Worm (Caenorhabditis elegans) whole organism, young adult: ENCODE results near the gene egl-9.

Experiments
- B0336.3 ChIP-seq: fragments of 200-800 bp; sonication (Bioruptor generic); IDR thresholded peaks from 2 replicates; pipeline ENCODE4 v1.3.6; 2022; ENCODE audit warnings: missing genetic modification characterization, missing compliant biosample characterization
- C17E4.6 ChIP-seq: fragments of 200-800 bp; sonication (Bioruptor generic); IDR thresholded peaks from 2 replicates; pipeline ENCODE4 v1.3.6; 2022; ENCODE audit warnings: missing genetic modification reagents, missing genetic modification characterization, missing compliant biosample characterization
- F10E7.11 ChIP-seq: sonication (generic microtip); optimal IDR thresholded peaks from 2 replicates; lab custom pipeline; 2017; ENCODE audit warnings: mild to moderate bottlenecking, missing genetic modification characterization, moderate library complexity, missing compliant biosample characterization
- F22D6.2 ChIP-seq: sonication (generic microtip); optimal IDR thresholded peaks from 2 replicates; lab custom pipeline; 2016; ENCODE audit warnings: mild to moderate bottlenecking, missing genetic modification characterization, missing compliant biosample characterization
- F33H1.4 ChIP-seq: fragments of 200-800 bp; sonication (Bioruptor generic); IDR thresholded peaks from 2 replicates; pipeline ENCODE4 v1.3.6; 2022; ENCODE audit warnings: missing genetic modification reagents, missing genetic modification characterization, missing compliant biosample characterization
- F57C9.4 ChIP-seq: sonication (generic microtip); optimal IDR thresholded peaks from 2 replicates; lab custom pipeline; 2017; ENCODE audit warnings: mild to moderate bottlenecking, missing genetic modification characterization, missing compliant biosample characterization
- K11D2.4 ChIP-seq: fragments of 200-800 bp; sonication (Bioruptor generic); IDR thresholded peaks from 2 replicates; pipeline ENCODE4 v1.3.6; 2022; ENCODE audit warnings: missing genetic modification reagents, missing genetic modification characterization, missing compliant biosample characterization
- ZK185.1 ChIP-seq: sonication (generic microtip); optimal IDR thresholded peaks from 2 replicates; lab custom pipeline; 2016; ENCODE audit warnings: mild to moderate bottlenecking, missing genetic modification characterization, missing compliant biosample characterization; ENCODE audit not compliant: poor library complexity, severe bottlenecking
- akir-1 ChIP-seq: fragments of 200-800 bp; sonication (Bioruptor generic); optimal IDR thresholded peaks from 2 replicates; lab custom pipeline; 2018; ENCODE audit warnings: mild to moderate bottlenecking, missing genetic modification characterization, moderate library complexity, missing compliant biosample characterization
- attf-6 ChIP-seq: fragments of 200-800 bp; sonication (Bioruptor generic); IDR thresholded peaks from 2 replicates; pipeline ENCODE4 v1.3.6; 2022; ENCODE audit warnings: missing genetic modification reagents, missing genetic modification characterization, missing compliant biosample characterization
- ccch-3 ChIP-seq: fragments of 200-800 bp; sonication (Bioruptor generic); optimal IDR thresholded peaks from 2 replicates; lab custom pipeline; 2018; ENCODE audit warnings: mild to moderate bottlenecking, missing genetic modification characterization, missing compliant biosample characterization
- cebp-2 ChIP-seq: fragments of 200-800 bp; sonication (Bioruptor generic); IDR thresholded peaks from 2 replicates; pipeline ENCODE4 v1.3.6; 2022; ENCODE audit warnings: missing genetic modification characterization, missing compliant biosample characterization
- ceh-100 ChIP-seq: fragments of 200-800 bp; sonication (Bioruptor generic); IDR thresholded peaks from 2 replicates; pipeline ENCODE4 v1.3.6; 2022; ENCODE audit warnings: missing genetic modification reagents, missing genetic modification characterization, missing compliant biosample characterization
- ceh-79 ChIP-seq: sonication (generic microtip); optimal IDR thresholded peaks from 2 replicates; lab custom pipeline; 2017; ENCODE audit warnings: mild to moderate bottlenecking, missing genetic modification characterization, missing compliant biosample characterization
- chd-7 ChIP-seq: sonication (generic microtip); optimal IDR thresholded peaks from 2 replicates; lab custom pipeline; 2016; ENCODE audit warnings: mild to moderate bottlenecking, missing genetic modification characterization, moderate library complexity, missing compliant biosample characterization
- gei-17 ChIP-seq: fragments of 200-800 bp; sonication (Bioruptor generic); optimal IDR thresholded peaks from 2 replicates; lab custom pipeline; 2018; ENCODE audit warnings: mild to moderate bottlenecking, missing genetic modification characterization, missing compliant biosample characterization
- him-1 ChIP-seq: sonication (generic microtip); optimal IDR thresholded peaks from 2 replicates; lab custom pipeline; 2016; ENCODE audit warnings: missing genotype, missing genetic modification reagents, missing genetic modification characterization, missing compliant biosample characterization
- hmg-1.2 ChIP-seq: fragments of 200-800 bp; sonication (Bioruptor generic); IDR thresholded peaks from 2 replicates; pipeline ENCODE4 v1.3.6; 2022; ENCODE audit warnings: missing genetic modification reagents, missing genetic modification characterization, missing compliant biosample characterization
- hmg-20 ChIP-seq: fragments of 200-800 bp; sonication (Bioruptor generic); IDR thresholded peaks from 2 replicates; pipeline ENCODE4 v1.3.6; 2022; ENCODE audit warnings: missing genetic modification reagents, missing genetic modification characterization, missing compliant biosample characterization
- hsf-1 ChIP-seq: fragments of 200-800 bp; sonication (Bioruptor generic); IDR thresholded peaks from 2 replicates; pipeline ENCODE4 v1.3.6; 2022; ENCODE audit warnings: missing genetic modification reagents, missing genetic modification characterization, missing compliant biosample characterization
- lag-1 ChIP-seq: fragments of 200-800 bp; sonication (Bioruptor generic); IDR thresholded peaks from 2 replicates; pipeline ENCODE4 v1.3.6; 2022; ENCODE audit warnings: missing genetic modification reagents, missing genetic modification characterization, missing compliant biosample characterization
- let-526 ChIP-seq: fragments of 200-800 bp; sonication (Bioruptor generic); IDR thresholded peaks from 2 replicates; pipeline ENCODE4 v1.3.6; 2022; ENCODE audit warnings: missing genetic modification reagents, missing genetic modification characterization, missing compliant biosample characterization
- lin-26 ChIP-seq: fragments of 200-800 bp; sonication (Bioruptor generic); IDR thresholded peaks from 2 replicates; pipeline ENCODE4 v1.3.6; 2022; ENCODE audit warnings: missing genetic modification reagents, missing genetic modification characterization, missing compliant biosample characterization
- lin-40 ChIP-seq: sonication (generic microtip); optimal IDR thresholded peaks from 2 replicates; lab custom pipeline; 2016; ENCODE audit warnings: missing genetic modification characterization, mild to moderate bottlenecking, missing compliant biosample characterization, missing genotype, missing genetic modification reagents
- madf-8 ChIP-seq: fragments of 200-800 bp; sonication (Bioruptor generic); conservative IDR thresholded peaks from 2 replicates; pipeline ENCODE4 v1.3.6; 2022; ENCODE audit warnings: missing genetic modification reagents, missing genetic modification characterization, missing compliant biosample characterization
- mes-4 ChIP-seq: sonication (generic microtip); optimal IDR thresholded peaks from 2 replicates; lab custom pipeline; 2016; ENCODE audit warnings: missing genotype, missing genetic modification characterization, missing compliant biosample characterization
- mxl-1 ChIP-seq: sonication (generic microtip); optimal IDR thresholded peaks from 2 replicates; lab custom pipeline; 2016; ENCODE audit warnings: missing genetic modification characterization, missing compliant biosample characterization
- nfya-1 ChIP-seq: sonication (generic microtip); optimal IDR thresholded peaks from 2 replicates; lab custom pipeline; 2017; ENCODE audit warnings: antibody characterized with exemption, missing compliant biosample characterization, missing genetic modification characterization, borderline replicate concordance; ENCODE audit not compliant: insufficient read depth
- nfya-2 ChIP-seq: fragments of 200-800 bp; sonication (Bioruptor generic); IDR thresholded peaks from 2 replicates; pipeline ENCODE4 v1.3.6; 2022; ENCODE audit warnings: missing genetic modification reagents, missing genetic modification characterization, missing compliant biosample characterization
- nhr-120 ChIP-seq: fragments of 200-800 bp; sonication (Bioruptor generic); IDR thresholded peaks from 2 replicates; pipeline ENCODE4 v1.3.6; 2022; ENCODE audit warnings: missing genetic modification characterization, missing compliant biosample characterization
- nhr-80 ChIP-seq: sonication (generic microtip); optimal IDR thresholded peaks from 2 replicates; lab custom pipeline; 2016; ENCODE audit warnings: missing genetic modification characterization, missing compliant biosample characterization
- nhr-90 ChIP-seq: sonication (generic microtip); optimal IDR thresholded peaks from 2 replicates; lab custom pipeline; 2016; ENCODE audit warnings: missing genotype, mild to moderate bottlenecking, missing genetic modification characterization, missing compliant biosample characterization
- pbrm-1 ChIP-seq: fragments of 200-800 bp; sonication (Bioruptor generic); IDR thresholded peaks from 2 replicates; pipeline ENCODE4 v1.3.6; 2022; ENCODE audit warnings: missing genetic modification reagents, missing genetic modification characterization, missing compliant biosample characterization
- rpc-1 ChIP-seq, 2 experiments: fragments of 150-350 bp in 1 of 2; sonication (generic microtip) in 1 of 2; optimal IDR thresholded peaks; 2 replicates each; lab custom pipeline; 2014 to 2018; ENCODE audit warnings: missing biosample characterization in 1 of 2, missing genetic modification characterization in 1 of 2, missing genetic modification reagents in 1 of 2, missing genotype in 1 of 2
- sdz-38 ChIP-seq: sonication (generic microtip); optimal IDR thresholded peaks from 2 replicates; lab custom pipeline; 2016; ENCODE audit warnings: missing genotype, missing genetic modification characterization, missing compliant biosample characterization
- sea-2 ChIP-seq: fragments of 200-800 bp; sonication (Bioruptor generic); IDR thresholded peaks from 2 replicates; pipeline ENCODE4 v1.3.6; 2022; ENCODE audit warnings: missing genetic modification characterization, missing compliant biosample characterization
- snpc-4 ChIP-seq, 5 experiments: fragments of 150-350 bp in 1 of 5; sonication (generic microtip) in 4 of 5; optimal IDR thresholded peaks; 2 replicates each; lab custom pipeline; 2014 to 2018; ENCODE audit warnings: missing genetic modification characterization in 5 of 5, missing biosample characterization in 3 of 5, antibody characterized with exemption in 2 of 5, mild to moderate bottlenecking in 2 of 5, missing compliant biosample characterization in 2 of 5, missing genotype in 2 of 5, moderate library complexity in 2 of 5, missing genetic modification reagents in 1 of 5
- somi-1 ChIP-seq: fragments of 200-800 bp; sonication (Bioruptor generic); optimal IDR thresholded peaks from 2 replicates; lab custom pipeline; 2018; ENCODE audit warnings: mild to moderate bottlenecking, missing genetic modification characterization, missing compliant biosample characterization
- tbp1 ChIP-seq: fragments of 200-800 bp; sonication (Bioruptor generic); optimal IDR thresholded peaks from 2 replicates; lab custom pipeline; 2018; ENCODE audit warnings: mild to moderate bottlenecking, missing genetic modification characterization, missing compliant biosample characterization
- ztf-25 ChIP-seq: fragments of 200-800 bp; sonication (Bioruptor generic); IDR thresholded peaks from 2 replicates; pipeline ENCODE4 v1.3.6; 2022; ENCODE audit warnings: missing genetic modification reagents, missing genetic modification characterization, missing compliant biosample characterization
- ztf-26 ChIP-seq: sonication (generic microtip); optimal IDR thresholded peaks from 2 replicates; lab custom pipeline; 2017; ENCODE audit warnings: missing genetic modification characterization, missing compliant biosample characterization
- ztf-28 ChIP-seq: fragments of 200-800 bp; sonication (Bioruptor generic); IDR thresholded peaks from 2 replicates; pipeline ENCODE4 v1.3.6; 2022; ENCODE audit warnings: missing genetic modification reagents, missing genetic modification characterization, missing compliant biosample characterization

The egl-9 gene

ce11 chrV:10493150-10493549 lies 24.8 kb downstream of the egl-9 start, which contains the start of gene ugt-33:
Gene ugt-33 (plus strand): TSS chrV:10493409.
- TF ChIP-seq cebp-2 (GFP tag; lab: Robert Waterston, UW) (no peak), let-526 (GFP tag; lab: Robert Waterston, UW) (no peak), nhr-90 (no peak), nfya-2 (GFP tag; lab: Robert Waterston, UW) (no peak), ztf-25 (GFP tag; lab: Robert Waterston, UW) (no peak), lin-26 (no peak), nhr-80 (tag; lab: Kevin White, UChicago) (peak; percentile 47)

- TF ChIP-seq him-1 (tag; lab: Kevin White, UChicago) (no peak), hmg-20 (no peak), lin-40 (no peak)
Observed at ce11 chrV:10496733-10497132, 28.4 kb downstream of the egl-9 start, which contains the start of gene C35A5.4. Gene C35A5.4 (plus strand): TSS chrV:10497033.

ce11 chrV:10501295-10501694 lies 33.0 kb downstream of the egl-9 start, which contains the start of gene C35A5.3:
Gene C35A5.3 (minus strand): TSS chrV:10501395.
- TF ChIP-seq K11D2.4 (GFP tag; lab: Robert Waterston, UW) (no peak), ZK185.1 (tag; lab: Kevin White, UChicago) (no peak), F33H1.4 (GFP tag; lab: Robert Waterston, UW) (no peak)

- TF ChIP-seq cebp-2 (GFP tag; lab: Robert Waterston, UW) (no peak), chd-7 (tag; lab: Kevin White, UChicago) (no peak), F22D6.2 (tag; lab: Kevin White, UChicago) (no peak), nfya-2 (GFP tag; lab: Robert Waterston, UW) (no peak), hmg-1.2 (GFP tag; lab: Robert Waterston, UW) (no peak), sea-2 (GFP tag; lab: Robert Waterston, UW) (no peak), rpc-1 (optimal IDR thresholded peaks at IDR 0.05; lab: Kevin White, UChicago) (no peak), rpc-1 (tag; optimal IDR thresholded peaks at IDR 0.05; lab: Kevin White, UChicago) (no peak), mes-4 (tag; lab: Kevin White, UChicago) (no peak), F57C9.4 (no peak), sdz-38 (tag; lab: Kevin White, UChicago) (no peak), gei-17 (no peak), nhr-120 (no peak), attf-6 (GFP tag; lab: Robert Waterston, UW) (no peak), F10E7.11 (no peak), ccch-3 (GFP tag; lab: Kevin White, UChicago) (no peak), madf-8 (GFP tag; lab: Robert Waterston, UW) (no peak), pbrm-1 (no peak), ceh-100 (GFP tag; lab: Robert Waterston, UW) (no peak), ztf-28 (GFP tag; lab: Robert Waterston, UW) (no peak), somi-1 (no peak)
- TF ChIP-seq, all 124 proteins: peak for 0
Observed at ce11 chrV:10503011-10503410, 34.7 kb downstream of the egl-9 start, which contains the start of gene C35A5.11. Gene C35A5.11 (minus strand): TSS chrV:10503111.

ce11 chrV:10503893-10504292 lies 35.6 kb downstream of the egl-9 start, which contains the start of gene C35A5.10:
Gene C35A5.10 (plus strand): TSS chrV:10504193.
- TF ChIP-seq ceh-79 (tag; lab: Kevin White, UChicago) = no peak
- no peak for TF ChIP-seq B0336.3 (GFP tag; lab: Robert Waterston, UW)
- TF ChIP-seq ztf-28 (GFP tag; lab: Robert Waterston, UW) = no peak
- no peak for TF ChIP-seq nfya-1
- TF ChIP-seq snpc-4 (GFP tag; optimal IDR thresholded peaks at IDR 0.05; lab: Kevin White, UChicago) = no peak
- no peak for TF ChIP-seq snpc-4 (tag; optimal IDR thresholded peaks at IDR 0.05; lab: Kevin White, UChicago)
- TF ChIP-seq hmg-1.2 (GFP tag; lab: Robert Waterston, UW) = no peak
- no peak for TF ChIP-seq F22D6.2 (tag; lab: Kevin White, UChicago)
- no peak for TF ChIP-seq attf-6 (GFP tag; lab: Robert Waterston, UW)
- no peak for TF ChIP-seq lag-1
- no peak for TF ChIP-seq nhr-120
- no peak for TF ChIP-seq nhr-80 (tag; lab: Kevin White, UChicago)
- TF ChIP-seq akir-1 (GFP tag; lab: Kevin White, UChicago) = no peak
- no peak for TF ChIP-seq tbp1 (GFP tag; lab: Kevin White, UChicago)
- no peak for TF ChIP-seq ztf-26 (tag; lab: Kevin White, UChicago)
- TF ChIP-seq hsf-1 (GFP tag; lab: Robert Waterston, UW) = no peak
- no peak for TF ChIP-seq C17E4.6
- TF ChIP-seq mxl-1 (tag; lab: Kevin White, UChicago) = no peak
